Fruit fly (Drosophila melanogaster) whole organism, prepupa: Measurements from ENCODE around the gene CG11227.

Source experiments
- CG10631 ChIP-seq: fragments of 200-800 bp; sonication (Bioruptor generic); optimal IDR thresholded peaks from 2 replicates; lab custom pipeline; 2016; ENCODE audit warnings: missing biosample characterization, missing genetic modification characterization
- CG10669 ChIP-seq: fragments of 200-800 bp; sonication (Bioruptor generic); optimal IDR thresholded peaks from 3 replicates; lab custom pipeline; 2018; ENCODE audit warnings: missing biosample characterization, mild to moderate bottlenecking, missing genetic modification characterization, moderate library complexity
- CG1621 ChIP-seq: fragments of 200-800 bp; sonication (Bioruptor generic); optimal IDR thresholded peaks from 3 replicates; lab custom pipeline; 2018; ENCODE audit warnings: missing biosample characterization, mild to moderate bottlenecking, missing genetic modification characterization
- CG4318 ChIP-seq: fragments of 200-800 bp; sonication (Bioruptor generic); optimal IDR thresholded peaks from 3 replicates; lab custom pipeline; 2017; ENCODE audit warnings: missing biosample characterization, mild to moderate bottlenecking, missing genetic modification characterization
- CG6163 ChIP-seq: fragments of 200-800 bp; sonication (Bioruptor generic); IDR thresholded peaks from 3 replicates; pipeline ENCODE4 v1.3.6; 2022; ENCODE audit warnings: missing biosample characterization, missing genetic modification characterization
- Smox ChIP-seq: fragments of 200-800 bp; sonication (Bioruptor generic); optimal IDR thresholded peaks from 3 replicates; lab custom pipeline; 2016; ENCODE audit warnings: missing biosample characterization, missing genetic modification characterization
- dsx ChIP-seq: fragments of 200-800 bp; optimal IDR thresholded peaks from 3 replicates; lab custom pipeline; 2019; ENCODE audit warnings: missing biosample characterization, mild to moderate bottlenecking, missing genetic modification characterization, moderate library complexity; ENCODE audit not compliant: poor library complexity, severe bottlenecking
- spab ChIP-seq: fragments of 200-800 bp; sonication (Bioruptor generic); optimal IDR thresholded peaks from 2 replicates; lab custom pipeline; 2017; ENCODE audit warnings: missing biosample characterization, mild to moderate bottlenecking, missing genetic modification characterization, missing genetic modification reagents

CG11227 gene

dm6 chrX:20882526-20882925 is 50.8 kb downstream of the CG11227 start, which contains the start of gene I-3:
I-3 (minus strand) TSS chrX:20882626.
- TF ChIP-seq CG10669 (GFP tag; lab: Kevin White, UChicago) = no peak
- no peak for TF ChIP-seq CG6163 (GFP tag; lab: Robert Waterston, UW)
- TF ChIP-seq CG4318 (GFP tag; lab: Kevin White, UChicago) = no peak
- no peak for TF ChIP-seq dsx (GFP tag; lab: Kevin White, UChicago)
- no peak for TF ChIP-seq spab (GFP tag; lab: Kevin White, UChicago)
- no peak for TF ChIP-seq CG1621 (tag; lab: Kevin White, UChicago)
- no peak for TF ChIP-seq Smox (GFP tag; lab: Kevin White, UChicago)
- no peak for TF ChIP-seq CG10631 (GFP tag; lab: Kevin White, UChicago)
- TF ChIP-seq, all 60 proteins: peak for 0
